Worm (Caenorhabditis elegans): Measurements from ENCODE around the gene K11H12.11.

DNA sequence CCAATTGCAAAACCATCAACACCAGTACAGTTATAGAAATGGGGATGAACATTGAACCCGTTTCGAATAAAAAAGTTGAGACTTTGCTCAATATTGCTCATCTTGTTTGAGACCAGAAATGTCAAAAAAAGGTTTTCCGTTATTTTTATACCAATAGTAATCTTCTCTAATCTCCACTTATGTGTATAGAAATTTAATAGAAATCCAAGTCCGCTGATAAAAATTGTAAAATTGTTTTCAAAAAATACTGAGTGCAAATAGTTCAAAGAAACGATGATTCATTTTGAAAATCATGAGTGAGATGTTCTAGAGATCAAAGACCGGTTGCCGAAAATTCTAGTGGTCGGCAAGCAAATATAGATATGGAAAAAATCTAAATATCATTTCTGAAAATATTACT is 49.0 kb upstream of the K11H12.11 start, which contains the start of gene Y55F3C.10:
- no peak for TF ChIP-seq pha-4 (tag; optimal IDR thresholded peaks at IDR 0.05)
- TF ChIP-seq F49E8.2 (tag; optimal IDR thresholded peaks at IDR 0.05; ENCODE audit: insufficient read depth) = no peak
- no peak for TF ChIP-seq aptf-3 (GFP tag; IDR thresholded peaks at IDR 0.05)
- no peak for TF ChIP-seq Y53F4B.3 (GFP tag; IDR thresholded peaks at IDR 0.05)
- no peak for TF ChIP-seq unc-62 (GFP tag; optimal IDR thresholded peaks at IDR 0.05)
- no peak for TF ChIP-seq B0336.3 (GFP tag; IDR thresholded peaks at IDR 0.05)
- no peak for TF ChIP-seq rpc-1 (optimal IDR thresholded peaks at IDR 0.05)
- no peak for TF ChIP-seq rpc-1 (tag; optimal IDR thresholded peaks at IDR 0.05)
- TF ChIP-seq ceh-58 (GFP tag; IDR thresholded peaks at IDR 0.05) = no peak
- TF ChIP-seq ama-1 (optimal IDR thresholded peaks at IDR 0.05) = no peak
- no peak for TF ChIP-seq ama-1 (GFP tag; optimal IDR thresholded peaks at IDR 0.05)
- TF ChIP-seq bed-2 (GFP tag; IDR thresholded peaks at IDR 0.05) = no peak
- no peak for TF ChIP-seq unc-130 (GFP tag; optimal IDR thresholded peaks at IDR 0.05)
- TF ChIP-seq rcor-1 (GFP tag; IDR thresholded peaks at IDR 0.05) = no peak
- no peak for TF ChIP-seq C06A6.2 (GFP tag; conservative IDR thresholded peaks at IDR 0.05)
- no peak for TF ChIP-seq D2030.7 (GFP tag; IDR thresholded peaks at IDR 0.05)

All from whole organism, young adult.